Fruit fly (Drosophila melanogaster): ENCODE measurements around the gene glo.

glo gene

dm6 chr3R:11786695-11787226 lies 32.5 kb downstream of the glo start, which contains the start of the genes prd1 and HisCl1 (continued):
- TF ChIP-seq CoRest (tag; optimal IDR thresholded peaks at IDR 0.05): peak; percentile 91
- peak; percentile 70 for TF ChIP-seq Fer1 (GFP tag; optimal IDR thresholded peaks at IDR 0.05)
- no peak for TF ChIP-seq sima (GFP tag; optimal IDR thresholded peaks at IDR 0.05)
- 0 out of 3 replicates have a peak, but pooled peaks have one; percentile 38 for TF ChIP-seq CG2889 (GFP tag; IDR thresholded peaks at IDR 0.05)
- TF ChIP-seq CG12391 (tag; optimal IDR thresholded peaks at IDR 0.05): peak; percentile 76
- peak; percentile 3 for TF ChIP-seq jing (GFP tag; optimal IDR thresholded peaks at IDR 0.05)
- peak; percentile 49 for TF ChIP-seq Dref (GFP tag; IDR thresholded peaks at IDR 0.05)
- TF ChIP-seq CG9817 (tag; optimal IDR thresholded peaks at IDR 0.05): peak; percentile 81
- TF ChIP-seq al (GFP tag; IDR thresholded peaks at IDR 0.05): peak; percentile 66
- no peak for TF ChIP-seq CG6791 (GFP tag; IDR thresholded peaks at IDR 0.05; ENCODE audit: partially characterized antibody)
- TF ChIP-seq tgo (GFP tag; IDR thresholded peaks at IDR 0.05): peak; percentile 53; the same call in 2 of the 3 replicates
- peak; percentile 61; the same call in 1 of the 2 replicates for TF ChIP-seq NFAT (GFP tag; IDR thresholded peaks at IDR 0.05)

DNA sequence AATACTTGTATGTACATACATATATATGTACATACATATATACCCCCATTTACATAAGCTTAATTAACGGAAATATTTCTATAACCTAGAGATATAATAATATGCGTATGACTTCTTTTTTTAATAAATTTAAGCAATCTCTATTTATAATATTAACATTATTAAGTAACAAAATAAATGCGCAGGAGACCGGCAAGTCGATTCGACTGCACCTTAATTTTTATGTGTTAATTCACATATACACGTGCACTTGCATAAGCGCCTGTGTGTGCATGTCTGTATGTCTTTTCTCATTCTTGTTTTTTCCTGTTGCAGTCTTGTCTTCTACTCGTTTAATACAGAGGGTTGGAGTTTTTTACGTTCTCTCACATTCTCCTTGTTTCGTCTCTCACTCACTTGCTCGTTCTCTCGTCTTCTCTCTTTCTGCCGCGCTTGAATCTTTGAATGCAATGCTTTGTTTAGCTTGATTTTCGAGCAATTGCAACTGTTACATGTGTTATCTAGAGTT lies 39.0 kb downstream of the glo start:
- TF ChIP-seq CG31365 (tag; optimal IDR thresholded peaks at IDR 0.05) (no peak), CG42726 (GFP tag; IDR thresholded peaks at IDR 0.05; ENCODE audit: partially characterized antibody) (no peak), CHES-1-like (GFP tag; optimal IDR thresholded peaks at IDR 0.05) (no peak), CG30020 (tag; optimal IDR thresholded peaks at IDR 0.05) (peak; percentile 82), CG10321 (GFP tag; IDR thresholded peaks at IDR 0.05) (no peak), Optix (GFP tag; IDR thresholded peaks at IDR 0.05) (peak; percentile 78), CG14014 (GFP tag; IDR thresholded peaks at IDR 0.05) (peak; percentile 36; the same call in 1 of the 2 replicates), slou (GFP tag; optimal IDR thresholded peaks at IDR 0.05) (peak; percentile 34), CG6854 (GFP tag; optimal IDR thresholded peaks at IDR 0.05) (peak; percentile 39), sens-2 (GFP tag; IDR thresholded peaks at IDR 0.05) (peak; percentile 81), CG2678 (tag; optimal IDR thresholded peaks at IDR 0.05) (peak; percentile 95), CG17186 (GFP tag; optimal IDR thresholded peaks at IDR 0.05) (peak; percentile 58), dan (GFP tag; IDR thresholded peaks at IDR 0.05) (peak; percentile 39; the same call in 1 of the 2 replicates), CG8388 (GFP tag; optimal IDR thresholded peaks at IDR 0.05) (peak; percentile 95), psq (GFP tag; optimal IDR thresholded peaks at IDR 0.05) (peak; percentile 84), prd (optimal IDR thresholded peaks at IDR 0.05) (no peak), prd (GFP tag; IDR thresholded peaks at IDR 0.05) (peak; percentile 93), ssp (GFP tag; IDR thresholded peaks at IDR 0.05) (peak; percentile 80), pan (optimal IDR thresholded peaks at IDR 0.05) (no peak), pan (GFP tag; optimal IDR thresholded peaks at IDR 0.05 in 1 of 2, IDR thresholded peaks at IDR 0.05 in 1 of 2) (peak in 1 of 2 experiments; percentile 78), CG17328 (GFP tag; IDR thresholded peaks at IDR 0.05) (peak; percentile 96), H15 (GFP tag; IDR thresholded peaks at IDR 0.05) (peak; percentile 86), CG10431 (GFP tag; optimal IDR thresholded peaks at IDR 0.05) (peak; percentile 87), repo (GFP tag; optimal IDR thresholded peaks at IDR 0.05) (no peak), tgo (GFP tag; IDR thresholded peaks at IDR 0.05) (peak; percentile 78), gfzf (GFP tag; optimal IDR thresholded peaks at IDR 0.05) (no peak), HLH3B (GFP tag; IDR thresholded peaks at IDR 0.05) (peak; percentile 91), Drgx (GFP tag; IDR thresholded peaks at IDR 0.05) (peak; percentile 95), CG18599 (GFP tag; optimal IDR thresholded peaks at IDR 0.05) (peak; percentile 76), CG11247 (GFP tag; IDR thresholded peaks at IDR 0.05) (peak; percentile 59; the same call in 1 of the 2 replicates), CG3726 (GFP tag; IDR thresholded peaks at IDR 0.05) (peak; percentile 85; the same call in 2 of the 3 replicates), mld (GFP tag; IDR thresholded peaks at IDR 0.05; ENCODE audit: partially characterized antibody) (no peak), ken (GFP tag; IDR thresholded peaks at IDR 0.05) (peak; percentile 84), gem (tag; optimal IDR thresholded peaks at IDR 0.05) (peak; percentile 98), CG13123 (GFP tag; optimal IDR thresholded peaks at IDR 0.05) (peak; percentile 78), CG34422 (GFP tag; IDR thresholded peaks at IDR 0.05) (peak; percentile 90; the same call in 2 of the 3 replicates), wek (GFP tag; optimal IDR thresholded peaks at IDR 0.05) (peak; percentile 46), CG8281 (tag; optimal IDR thresholded peaks at IDR 0.05) (peak; percentile 74)
